Worm (Caenorhabditis elegans): ENCODE measurements around the gene Y41E3.13.

ce11 chrIV:15041124-15041523 lies 17.0 kb upstream of the Y41E3.13 start:
- no peak for TF ChIP-seq tab-1 (GFP tag; IDR thresholded peaks at IDR 0.05)
- TF ChIP-seq flt-1 (GFP tag; IDR thresholded peaks at IDR 0.05) = no peak
- no peak for TF ChIP-seq klf-2 (GFP tag; conservative IDR thresholded peaks at IDR 0.05)
- no peak for TF ChIP-seq ztf-23 (GFP tag; IDR thresholded peaks at IDR 0.05)

Measured in whole organism, midembryonic.